Worm (Caenorhabditis elegans): ENCODE data around the gene F09B12.3.

F09B12.3 gene

ce11 chrX:15079406-15079805 is 18.3 kb downstream of the F09B12.3 start:
- TF ChIP-seq nhr-80 (tag; optimal IDR thresholded peaks at IDR 0.05) (no peak), ceh-79 (tag; optimal IDR thresholded peaks at IDR 0.05) (no peak), lin-40 (tag; optimal IDR thresholded peaks at IDR 0.05) (peak; percentile 28), cebp-1 (GFP tag; IDR thresholded peaks at IDR 0.05) (no peak), cebp-1 (tag; optimal IDR thresholded peaks at IDR 0.05) (peak; percentile 9), ztf-26 (tag; optimal IDR thresholded peaks at IDR 0.05) (peak; percentile 59), bed-1 (GFP tag; IDR thresholded peaks at IDR 0.05) (no peak)

- TF ChIP-seq ceh-79 (tag; optimal IDR thresholded peaks at IDR 0.05) (no peak), lin-54 (GFP tag; optimal IDR thresholded peaks at IDR 0.05) (no peak), him-1 (tag; optimal IDR thresholded peaks at IDR 0.05) (no peak), rpc-1 (optimal IDR thresholded peaks at IDR 0.05) (no peak), rpc-1 (tag; optimal IDR thresholded peaks at IDR 0.05) (no peak), mxl-1 (tag; optimal IDR thresholded peaks at IDR 0.05) (no peak), madf-6 (GFP tag; IDR thresholded peaks at IDR 0.05) (no peak), cebp-1 (GFP tag; IDR thresholded peaks at IDR 0.05) (no peak), cebp-1 (tag; optimal IDR thresholded peaks at IDR 0.05) (peak; percentile 26), ZK185.1 (tag; optimal IDR thresholded peaks at IDR 0.05; ENCODE audit: poor library complexity, severe bottlenecking) (no peak), K11D2.4 (GFP tag; IDR thresholded peaks at IDR 0.05) (0 out of 2 replicates have a peak, but pooled peaks have one; percentile 31)
Observed at ce11 chrX:15078276-15078675, 19.5 kb downstream of the F09B12.3 start.

ce11 chrX:15077597-15078261 is 20.0 kb downstream of the F09B12.3 start, which contains the start of the genes H40L08.8, H40L08.2 and H40L08.7:
TSS of gene H40L08.8 (minus strand) at chrX:15077633.
TSS of gene H40L08.2 (minus strand) at chrX:15077744.
TSS of gene H40L08.7 (minus strand) at chrX:15077744.
- TF ChIP-seq let-607 (tag; optimal IDR thresholded peaks at IDR 0.05) (no peak), ceh-27 (GFP tag; optimal IDR thresholded peaks at IDR 0.05) (no peak), lir-1 (GFP tag; conservative IDR thresholded peaks at IDR 0.05) (no peak), ztf-25 (GFP tag; IDR thresholded peaks at IDR 0.05) (no peak), ceh-58 (GFP tag; IDR thresholded peaks at IDR 0.05) (no peak), rec-8 (tag; optimal IDR thresholded peaks at IDR 0.05) (no peak), attf-3 (GFP tag; conservative IDR thresholded peaks at IDR 0.05) (no peak), snpc-3.4 (tag; optimal IDR thresholded peaks at IDR 0.05) (no peak), T26A5.8 (tag; optimal IDR thresholded peaks at IDR 0.05) (no peak), mel-28 (tag; optimal IDR thresholded peaks at IDR 0.05; ENCODE audit: borderline replicate concordance) (no peak), lin-54 (GFP tag; optimal IDR thresholded peaks at IDR 0.05) (no peak), Y95B8A.8 (GFP tag; IDR thresholded peaks at IDR 0.05) (no peak), gei-17 (GFP tag; optimal IDR thresholded peaks at IDR 0.05) (no peak), madf-8 (GFP tag; conservative IDR thresholded peaks at IDR 0.05) (no peak), lin-26 (GFP tag; IDR thresholded peaks at IDR 0.05) (no peak), egl-44 (GFP tag; IDR thresholded peaks at IDR 0.05) (no peak)

- peak; percentile 13 for TF ChIP-seq ama-1 (optimal IDR thresholded peaks at IDR 0.05)
- no peak for TF ChIP-seq ama-1 (GFP tag; optimal IDR thresholded peaks at IDR 0.05)
- TF ChIP-seq him-1 (tag; optimal IDR thresholded peaks at IDR 0.05) = no peak
- TF ChIP-seq madf-6 (GFP tag; IDR thresholded peaks at IDR 0.05) = 0 out of 2 replicates have a peak, but pooled peaks have one; percentile 6
- no peak for TF ChIP-seq F37B4.10 (GFP tag; IDR thresholded peaks at IDR 0.05)
- no peak for TF ChIP-seq K12H6.12 (tag; optimal IDR thresholded peaks at IDR 0.05)
- TF ChIP-seq lir-1 (GFP tag; conservative IDR thresholded peaks at IDR 0.05) = no peak
- TF ChIP-seq Y53F4B.3 (GFP tag; IDR thresholded peaks at IDR 0.05) = no peak
- no peak for TF ChIP-seq snpc-3.4 (tag; optimal IDR thresholded peaks at IDR 0.05)
- TF ChIP-seq unc-130 (GFP tag; optimal IDR thresholded peaks at IDR 0.05) = no peak
- no peak for TF ChIP-seq ccch-3 (GFP tag; optimal IDR thresholded peaks at IDR 0.05)
- no peak for TF ChIP-seq nhr-27 (tag; optimal IDR thresholded peaks at IDR 0.05)
- TF ChIP-seq Y56A3A.18 (GFP tag; IDR thresholded peaks at IDR 0.05) = 0 out of 2 replicates have a peak, but pooled peaks have one; percentile 28
- no peak for TF ChIP-seq let-526 (GFP tag; IDR thresholded peaks at IDR 0.05)
- no peak for TF ChIP-seq C06A6.2 (GFP tag; conservative IDR thresholded peaks at IDR 0.05)
- no peak for TF ChIP-seq ceh-100 (GFP tag; IDR thresholded peaks at IDR 0.05)
- no peak for TF ChIP-seq snpc-1.3 (tag; optimal IDR thresholded peaks at IDR 0.05; ENCODE audit: insufficient read depth)
Observed at ce11 chrX:15076909-15077308, 20.8 kb downstream of the F09B12.3 start.
